Fruit fly (Drosophila melanogaster) whole organism, wandering third instar larva: ENCODE data around the gene rno.

Experiments used
- Abd-B ChIP-seq: fragments of >200 bp; optimal IDR thresholded peaks from 2 replicates; lab custom pipeline; 2017; ENCODE audit warnings: missing biosample characterization, missing genetic modification characterization
- CG32264 ChIP-seq: fragments of 200-800 bp; sonication (Bioruptor generic); optimal IDR thresholded peaks from 2 replicates; lab custom pipeline; 2016; ENCODE audit warnings: missing biosample characterization, missing genetic modification characterization
- CG9705 ChIP-seq: fragments of 200-800 bp; sonication (Bioruptor generic); optimal IDR thresholded peaks from 2 replicates; lab custom pipeline; 2018; ENCODE audit warnings: missing biosample characterization, mild to moderate bottlenecking, missing genetic modification characterization
- CrebA ChIP-seq: fragments of 200-800 bp; sonication (Bioruptor generic); optimal IDR thresholded peaks from 2 replicates; lab custom pipeline; 2016; ENCODE audit warnings: missing biosample characterization, mild to moderate bottlenecking, missing genetic modification characterization, borderline replicate concordance
- Dfd ChIP-seq: fragments of >200 bp; optimal IDR thresholded peaks from 2 replicates; lab custom pipeline; 2017; ENCODE audit warnings: missing biosample characterization, missing genetic modification characterization
- Dif ChIP-seq: fragments of 200-275, 200-300 bp; sonication (Bioruptor generic); optimal IDR thresholded peaks from 2 replicates; lab custom pipeline; 2018; ENCODE audit warnings: missing biosample characterization, missing genetic modification characterization; ENCODE audit not compliant: partially characterized antibody
- HLH106 ChIP-seq: fragments of 200-800 bp; optimal IDR thresholded peaks from 3 replicates; lab custom pipeline; 2019; ENCODE audit warnings: missing biosample characterization, mild to moderate bottlenecking, missing genetic modification characterization, moderate library complexity
- Hnf4 ChIP-seq: fragments of 200-800 bp; sonication (Bioruptor generic); optimal IDR thresholded peaks from 2 replicates; lab custom pipeline; 2016; ENCODE audit warnings: missing biosample characterization, mild to moderate bottlenecking, missing genetic modification characterization
- Hr78 ChIP-seq: fragments of >200 bp; optimal IDR thresholded peaks from 2 replicates; lab custom pipeline; 2017; ENCODE audit warnings: missing biosample characterization, missing genetic modification characterization
- Hr83 ChIP-seq: fragments of 200-300 bp; sonication (Bioruptor generic); optimal IDR thresholded peaks from 2 replicates; lab custom pipeline; 2016; ENCODE audit warnings: missing biosample characterization, mild to moderate bottlenecking, missing genetic modification characterization, moderate library complexity; ENCODE audit not compliant: poor library complexity, severe bottlenecking
- Jra ChIP-seq: sonication (Bioruptor generic); optimal IDR thresholded peaks from 2 replicates; lab custom pipeline; 2016; ENCODE audit warnings: missing biosample characterization, missing genetic modification characterization
- Mio ChIP-seq: sonication (Bioruptor generic); optimal IDR thresholded peaks from 2 replicates; lab custom pipeline; 2016; ENCODE audit warnings: missing biosample characterization, missing genetic modification characterization
- Myc ChIP-seq: fragments of >200 bp; optimal IDR thresholded peaks from 2 replicates; lab custom pipeline; 2017
- N ChIP-seq: fragments of >200 bp; optimal IDR thresholded peaks from 2 replicates; lab custom pipeline; 2018; ENCODE audit warnings: missing biosample characterization, missing external identifiers, missing genetic modification characterization
- OdsH ChIP-seq: fragments of 200-800 bp; sonication (Bioruptor generic); optimal IDR thresholded peaks from 2 replicates; lab custom pipeline; 2016; ENCODE audit warnings: missing biosample characterization, mild to moderate bottlenecking, missing genetic modification characterization
- Rel ChIP-seq, 2 experiments: fragments of 200-800 bp; sonication (Bioruptor generic) in 1 of 2; optimal IDR thresholded peaks; 2 replicates in 1 of 2; 3 replicates in 1 of 2; lab custom pipeline; 2016 to 2019; ENCODE audit warnings: mild to moderate bottlenecking in 2 of 2, missing biosample characterization in 2 of 2, missing genetic modification characterization in 2 of 2, moderate library complexity in 1 of 2
- Sp1 ChIP-seq: fragments of 200-800 bp; sonication (Bioruptor generic); optimal IDR thresholded peaks from 3 replicates; lab custom pipeline; 2019; ENCODE audit warnings: missing biosample characterization, mild to moderate bottlenecking, missing genetic modification characterization, moderate library complexity
- Vsx2 ChIP-seq: fragments of 200-300, 225-300 bp; sonication (Bioruptor generic); optimal IDR thresholded peaks from 2 replicates; lab custom pipeline; 2018; ENCODE audit warnings: missing biosample characterization, missing genetic modification characterization; ENCODE audit not compliant: partially characterized antibody
- br ChIP-seq: fragments of 200-800 bp; sonication (Bioruptor generic); optimal IDR thresholded peaks from 2 replicates; lab custom pipeline; 2016; ENCODE audit warnings: missing biosample characterization, missing genetic modification characterization
- brk ChIP-seq: fragments of 200-800 bp; sonication (Bioruptor generic); optimal IDR thresholded peaks from 2 replicates; lab custom pipeline; 2016; ENCODE audit warnings: missing biosample characterization, mild to moderate bottlenecking, missing genetic modification characterization
- dsf ChIP-seq: sonication (Bioruptor generic); optimal IDR thresholded peaks from 2 replicates; lab custom pipeline; 2016; ENCODE audit warnings: missing biosample characterization, missing genetic modification characterization, borderline replicate concordance
- ey ChIP-seq: fragments of 200-800 bp; sonication (Bioruptor generic); optimal IDR thresholded peaks from 2 replicates; lab custom pipeline; 2016; ENCODE audit warnings: missing biosample characterization, missing genetic modification characterization
- foxo ChIP-seq, 2 experiments: fragments of 200-800 bp; sonication (Bioruptor generic); optimal IDR thresholded peaks; 2 replicates in 1 of 2; 3 replicates in 1 of 2; lab custom pipeline; 2016 to 2017; ENCODE audit warnings: missing biosample characterization in 2 of 2, missing genetic modification characterization in 2 of 2
- fru ChIP-seq: fragments of 200-800 bp; sonication (Bioruptor generic); optimal IDR thresholded peaks from 3 replicates; lab custom pipeline; 2016; ENCODE audit warnings: missing biosample characterization, mild to moderate bottlenecking, missing genetic modification characterization
- h ChIP-seq: fragments of 200-800 bp; sonication (Bioruptor generic); optimal IDR thresholded peaks from 3 replicates; lab custom pipeline; 2016; ENCODE audit warnings: missing biosample characterization, mild to moderate bottlenecking, missing genetic modification characterization
- jim ChIP-seq: fragments of 175-275, 200-325 bp; sonication (Bioruptor generic); optimal IDR thresholded peaks from 2 replicates; lab custom pipeline; 2016; ENCODE audit warnings: missing biosample characterization, mild to moderate bottlenecking, missing genetic modification characterization
- lola ChIP-seq: fragments of >200 bp; optimal IDR thresholded peaks from 2 replicates; lab custom pipeline; 2017; ENCODE audit warnings: missing biosample characterization, missing genetic modification characterization
- pan ChIP-seq: fragments of >200 bp; optimal IDR thresholded peaks from 2 replicates; lab custom pipeline; 2017
- psq ChIP-seq: fragments of 200-800 bp; sonication (Bioruptor generic); optimal IDR thresholded peaks from 3 replicates; lab custom pipeline; 2017; ENCODE audit warnings: missing biosample characterization, mild to moderate bottlenecking, missing genetic modification characterization, moderate library complexity
- rgr ChIP-seq: fragments of 200-800 bp; sonication (Bioruptor generic); optimal IDR thresholded peaks from 3 replicates; lab custom pipeline; 2016; ENCODE audit warnings: missing biosample characterization, mild to moderate bottlenecking, missing genetic modification characterization
- sage ChIP-seq: fragments of 200-800 bp; sonication (Bioruptor generic); optimal IDR thresholded peaks from 2 replicates; lab custom pipeline; 2016; ENCODE audit warnings: missing biosample characterization, mild to moderate bottlenecking, missing genetic modification characterization
- sv ChIP-seq: fragments of 200-800 bp; sonication (Bioruptor generic); optimal IDR thresholded peaks from 3 replicates; lab custom pipeline; 2016; ENCODE audit warnings: missing biosample characterization, missing genetic modification characterization
- tai ChIP-seq: sonication (Bioruptor generic); optimal IDR thresholded peaks from 2 replicates; lab custom pipeline; 2016; ENCODE audit warnings: missing biosample characterization, missing genetic modification characterization
- usp ChIP-seq: fragments of >200 bp; optimal IDR thresholded peaks from 2 replicates; lab custom pipeline; 2017; ENCODE audit warnings: missing biosample characterization, missing genetic modification characterization
- woc ChIP-seq: sonication (Bioruptor generic); optimal IDR thresholded peaks from 2 replicates; lab custom pipeline; 2016; ENCODE audit warnings: missing biosample characterization, mild to moderate bottlenecking, missing genetic modification characterization

rno gene

dm6 chr3L:160446-161094 lies 39.0 kb downstream of the rno start (continued):
- TF ChIP-seq ey (GFP tag; lab: Kevin White, UChicago) (no peak), brk (GFP tag; lab: Kevin White, UChicago) (peak; percentile 15), Myc (lab: Kevin White, UChicago) (no peak), dsf (GFP tag; lab: Kevin White, UChicago) (no peak), Vsx2 (GFP tag; lab: Kevin White, UChicago) (no peak)

DNA sequence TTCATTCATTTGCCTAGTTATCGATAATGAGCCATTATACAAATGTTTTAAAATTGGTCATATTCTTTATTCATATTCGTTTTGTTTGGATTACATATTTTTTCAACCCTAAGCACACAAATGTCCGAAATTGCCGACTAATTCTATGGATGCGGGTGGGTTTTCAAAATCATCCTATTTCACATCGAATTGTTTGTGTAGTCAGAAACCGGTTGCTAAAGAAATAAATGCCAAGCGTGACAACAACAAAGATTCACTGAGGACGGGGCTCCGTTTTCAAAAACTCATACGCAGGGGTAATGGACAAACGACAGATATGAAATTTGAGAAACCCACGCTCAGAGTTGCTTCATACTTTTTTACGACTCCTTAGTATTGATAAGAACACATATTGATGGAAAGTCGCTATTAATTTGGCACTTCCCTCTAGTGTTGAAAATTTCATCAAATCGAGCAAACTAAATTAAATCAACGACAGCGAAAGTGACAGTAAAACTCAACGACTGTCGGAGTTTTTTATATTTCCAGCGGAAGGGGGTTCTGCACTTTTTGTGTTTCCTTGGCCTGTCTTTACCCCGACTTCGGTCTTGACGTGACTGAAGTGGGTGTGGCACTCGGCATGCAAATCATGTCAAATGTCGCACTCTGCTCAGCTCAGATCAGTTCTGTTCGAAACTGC lies 40.0 kb downstream of the rno start:
- TF ChIP-seq OdsH (GFP tag; lab: Kevin White, UChicago) (no peak), Myc (lab: Kevin White, UChicago) (no peak), Abd-B (GFP tag; lab: Kevin White, UChicago) (no peak), sv (GFP tag; lab: Kevin White, UChicago) (no peak), Sp1 (GFP tag; lab: Kevin White, UChicago) (no peak), foxo (GFP tag; optimal IDR thresholded peaks at IDR 0.05; lab: Kevin White, UChicago) (no peak), pan (lab: Kevin White, UChicago) (no peak), Hnf4 (no peak), woc (no peak), tai (GFP tag; lab: Kevin White, UChicago) (no peak), Dfd (GFP tag; lab: Kevin White, UChicago) (no peak), fru (GFP tag; lab: Kevin White, UChicago) (no peak), CG32264 (no peak), ey (GFP tag; lab: Kevin White, UChicago) (no peak), Hr78 (GFP tag; lab: Kevin White, UChicago) (no peak), CrebA (GFP tag; lab: Kevin White, UChicago) (no peak), Rel (GFP tag; optimal IDR thresholded peaks at IDR 0.05; lab: Kevin White, UChicago) (no peak), Rel (tag; optimal IDR thresholded peaks at IDR 0.05; lab: Kevin White, UChicago) (no peak)
- TF ChIP-seq, all 38 proteins: peak for 0

- no peak for TF ChIP-seq HLH106 (tag; lab: Kevin White, UChicago)
- TF ChIP-seq Jra (GFP tag; lab: Kevin White, UChicago), result no peak
- no peak for TF ChIP-seq CrebA (GFP tag; lab: Kevin White, UChicago)
- TF ChIP-seq CG32264, result no peak
- no peak for TF ChIP-seq Dfd (GFP tag; lab: Kevin White, UChicago)
- TF ChIP-seq br, result no peak
- no peak for TF ChIP-seq N
- no peak for TF ChIP-seq Hr83 (GFP tag; lab: Kevin White, UChicago)
- TF ChIP-seq foxo (GFP tag; optimal IDR thresholded peaks at IDR 0.05; lab: Kevin White, UChicago), result no peak
- TF ChIP-seq h, result no peak
- TF ChIP-seq lola (GFP tag; lab: Kevin White, UChicago), result no peak
- no peak for TF ChIP-seq Abd-B (GFP tag; lab: Kevin White, UChicago)
- no peak for TF ChIP-seq Dif (GFP tag; lab: Kevin White, UChicago)
- no peak for TF ChIP-seq psq (GFP tag; lab: Kevin White, UChicago)
- TF ChIP-seq Sp1 (GFP tag; lab: Kevin White, UChicago), result no peak
- TF ChIP-seq Rel (GFP tag; optimal IDR thresholded peaks at IDR 0.05; lab: Kevin White, UChicago), result no peak
- TF ChIP-seq Rel (tag; optimal IDR thresholded peaks at IDR 0.05; lab: Kevin White, UChicago), result no peak
Observed at dm6 chr3L:157674-158179, 41.8 kb downstream of the rno start.

DNA sequence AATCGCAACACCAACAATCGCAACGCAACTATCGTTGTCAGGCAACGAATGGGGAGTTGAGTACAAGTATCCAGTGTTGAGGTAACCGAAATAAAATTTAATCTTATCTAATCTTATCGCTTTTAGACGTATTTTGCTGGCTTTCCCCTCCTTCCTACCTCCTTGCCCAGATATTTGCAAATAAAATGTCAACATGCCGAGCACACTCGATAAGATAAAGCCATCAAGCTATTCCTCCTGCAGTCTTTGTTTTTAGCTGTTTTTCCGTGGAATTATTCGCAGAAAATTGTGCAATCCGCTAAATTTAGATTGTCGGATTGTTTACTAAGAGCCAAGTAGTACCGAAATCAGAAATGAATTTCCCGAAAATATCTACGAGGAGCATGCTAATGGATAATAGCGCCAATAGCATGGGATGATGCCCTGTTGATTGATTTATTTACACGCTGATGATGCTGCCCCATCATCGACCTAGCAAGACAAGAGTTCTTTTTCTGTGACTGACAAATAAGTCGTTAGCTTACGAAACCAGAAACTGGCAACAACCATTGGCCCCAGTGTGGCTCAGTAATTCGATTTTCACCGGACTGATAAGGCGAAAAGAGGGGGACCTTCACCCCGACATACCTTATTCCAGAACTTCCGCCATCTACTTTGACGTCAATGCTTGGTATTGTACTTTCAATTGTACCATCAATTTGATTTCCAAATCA lies 42.8 kb downstream of the rno start:
- TF ChIP-seq sage (GFP tag; lab: Kevin White, UChicago) (no peak), Rel (GFP tag; optimal IDR thresholded peaks at IDR 0.05; lab: Kevin White, UChicago) (no peak), Rel (tag; optimal IDR thresholded peaks at IDR 0.05; lab: Kevin White, UChicago) (peak; percentile 56), Mio (GFP tag; lab: Kevin White, UChicago) (no peak), Dif (GFP tag; lab: Kevin White, UChicago) (no peak), Hr83 (GFP tag; lab: Kevin White, UChicago) (no peak), br (peak; percentile 6), rgr (peak; percentile 17), foxo (GFP tag; optimal IDR thresholded peaks at IDR 0.05; lab: Kevin White, UChicago) (peak in 1 of 2 experiments; percentile 35), h (peak; percentile 59), Hr78 (GFP tag; lab: Kevin White, UChicago) (no peak), CG9705 (GFP tag; lab: Kevin White, UChicago) (no peak), Dfd (GFP tag; lab: Kevin White, UChicago) (no peak), ey (GFP tag; lab: Kevin White, UChicago) (no peak), usp (GFP tag; lab: Kevin White, UChicago) (no peak), brk (GFP tag; lab: Kevin White, UChicago) (peak; percentile 39), N (no peak), pan (lab: Kevin White, UChicago) (no peak), woc (no peak), CrebA (GFP tag; lab: Kevin White, UChicago) (no peak), Abd-B (GFP tag; lab: Kevin White, UChicago) (no peak), fru (GFP tag; lab: Kevin White, UChicago) (peak; percentile 27), Jra (GFP tag; lab: Kevin White, UChicago) (peak; percentile 9), Myc (lab: Kevin White, UChicago) (no peak), lola (GFP tag; lab: Kevin White, UChicago) (no peak), CG32264 (no peak), jim (no peak), Sp1 (GFP tag; lab: Kevin White, UChicago) (no peak), tai (GFP tag; lab: Kevin White, UChicago) (no peak)
